Worm (Caenorhabditis elegans): ENCODE results near the gene Y9C2UA.1.

Y9C2UA.1 gene

ce11 chrII:9161023-9161422 is 21.6 kb downstream of the Y9C2UA.1 start, which contains the start of gene rhy-1:
TSS of gene rhy-1 (plus strand) at chrII:9161379.
- no peak for TF ChIP-seq pha-4 (tag; optimal IDR thresholded peaks at IDR 0.05)
- no peak for TF ChIP-seq madf-10 (tag; optimal IDR thresholded peaks at IDR 0.05)
- peak; percentile 32 for TF ChIP-seq lin-40 (tag; optimal IDR thresholded peaks at IDR 0.05)

ce11 chrII:9163348-9163747 is 23.9 kb downstream of the Y9C2UA.1 start:
- TF ChIP-seq dpff-1 (tag; optimal IDR thresholded peaks at IDR 0.05): no peak
- TF ChIP-seq ama-1 (optimal IDR thresholded peaks at IDR 0.05): peak; percentile 67
- TF ChIP-seq ama-1 (GFP tag; optimal IDR thresholded peaks at IDR 0.05): no peak

ce11 chrII:9165762-9166460 is 26.5 kb downstream of the Y9C2UA.1 start, which contains the start of gene W07A12.8:
TSS of gene W07A12.8 (minus strand) at chrII:9165812.
- TF ChIP-seq dox-1 (GFP tag; IDR thresholded peaks at IDR 0.05) (peak; percentile 44; the same call in 1 of the 2 replicates), unc-62 (GFP tag; optimal IDR thresholded peaks at IDR 0.05) (peak; percentile 5), ztf-22 (GFP tag; optimal IDR thresholded peaks at IDR 0.05) (no peak), egl-18 (GFP tag; IDR thresholded peaks at IDR 0.05) (no peak), nhr-80 (tag; optimal IDR thresholded peaks at IDR 0.05) (peak; percentile 86), hlh-12 (tag; optimal IDR thresholded peaks at IDR 0.05) (no peak), F49E8.2 (tag; optimal IDR thresholded peaks at IDR 0.05; ENCODE audit: insufficient read depth) (no peak), ceh-100 (GFP tag; IDR thresholded peaks at IDR 0.05) (no peak), madf-8 (GFP tag; conservative IDR thresholded peaks at IDR 0.05) (no peak), sdz-38 (tag; optimal IDR thresholded peaks at IDR 0.05) (no peak), dpff-1 (tag; optimal IDR thresholded peaks at IDR 0.05) (no peak), B0261.1 (tag; optimal IDR thresholded peaks at IDR 0.05) (no peak), F39B2.1 (GFP tag; IDR thresholded peaks at IDR 0.05) (no peak), cebp-1 (GFP tag; IDR thresholded peaks at IDR 0.05) (no peak), cebp-1 (tag; optimal IDR thresholded peaks at IDR 0.05) (no peak), rpc-1 (optimal IDR thresholded peaks at IDR 0.05) (no peak), rpc-1 (tag; optimal IDR thresholded peaks at IDR 0.05) (no peak), madf-6 (GFP tag; IDR thresholded peaks at IDR 0.05) (no peak), rec-8 (tag; optimal IDR thresholded peaks at IDR 0.05) (no peak), attf-6 (GFP tag; IDR thresholded peaks at IDR 0.05) (no peak), F22D6.2 (tag; optimal IDR thresholded peaks at IDR 0.05) (no peak), sptf-2 (GFP tag; optimal IDR thresholded peaks at IDR 0.05) (no peak), repo-1 (tag; optimal IDR thresholded peaks at IDR 0.05) (no peak), ztf-26 (tag; optimal IDR thresholded peaks at IDR 0.05) (no peak), ztf-28 (GFP tag; IDR thresholded peaks at IDR 0.05) (no peak), B0035.1 (tag; optimal IDR thresholded peaks at IDR 0.05) (no peak), K11D2.4 (GFP tag; IDR thresholded peaks at IDR 0.05) (no peak), ets-4 (GFP tag; optimal IDR thresholded peaks at IDR 0.05) (peak; percentile 28), hlh-26 (GFP tag; conservative IDR thresholded peaks at IDR 0.05) (no peak), zfh-2 (GFP tag; conservative IDR thresholded peaks at IDR 0.05) (no peak), B0019.2 (GFP tag; conservative IDR thresholded peaks at IDR 0.05) (no peak)

- TF ChIP-seq nfya-2 (GFP tag; IDR thresholded peaks at IDR 0.05) (no peak), sdz-38 (tag; optimal IDR thresholded peaks at IDR 0.05) (no peak), hmg-1.2 (GFP tag; IDR thresholded peaks at IDR 0.05) (no peak), nhr-120 (GFP tag; IDR thresholded peaks at IDR 0.05) (no peak), Y56A3A.18 (GFP tag; IDR thresholded peaks at IDR 0.05) (no peak), bed-2 (GFP tag; IDR thresholded peaks at IDR 0.05) (no peak), hlh-26 (GFP tag; conservative IDR thresholded peaks at IDR 0.05) (no peak), lin-35 (GFP tag; optimal IDR thresholded peaks at IDR 0.05) (no peak), ztf-3 (GFP tag; optimal IDR thresholded peaks at IDR 0.05) (no peak), ceh-40 (GFP tag; IDR thresholded peaks at IDR 0.05) (no peak), Y53G8AR.9 (GFP tag; conservative IDR thresholded peaks at IDR 0.05) (no peak), Y67H2A.10 (GFP tag; conservative IDR thresholded peaks at IDR 0.05) (no peak), hrde-1 (tag; optimal IDR thresholded peaks at IDR 0.05; ENCODE audit: borderline replicate concordance) (no peak)
Measured at ce11 chrII:9167730-9168129, 28.3 kb downstream of the Y9C2UA.1 start, which contains the start of gene T23G7.3. TSS of gene T23G7.3 (minus strand) at chrII:9167830.
